Worm (Caenorhabditis elegans): ENCODE results near the gene T04F3.3.

- no peak for TF ChIP-seq dao-5 (tag; optimal IDR thresholded peaks at IDR 0.05)
- TF ChIP-seq him-1 (tag; optimal IDR thresholded peaks at IDR 0.05), result no peak
- TF ChIP-seq W03F9.2 (tag; optimal IDR thresholded peaks at IDR 0.05), result no peak
These were observed 36.6 kb downstream of the T04F3.3 start for ce11 chrV:11795352-11795751.

Data from whole organism, L4/young adult.